Fruit fly (Drosophila melanogaster) whole organism, embryonic: ENCODE data around the gene CG9393.

Source experiments
- Abd-B ChIP-seq: fragments of 200-800 bp; sonication (Bioruptor generic); optimal IDR thresholded peaks from 2 replicates; lab custom pipeline; 2018; ENCODE audit warnings: missing biosample characterization, mild to moderate bottlenecking, missing genetic modification characterization, moderate library complexity
- Antp ChIP-seq: fragments of 200-800 bp; sonication (Bioruptor generic); optimal IDR thresholded peaks from 3 replicates; lab custom pipeline; 2016; ENCODE audit warnings: missing biosample characterization, missing genetic modification characterization
- Atf-2 ChIP-seq: fragments of 200-800 bp; sonication (Bioruptor generic); optimal IDR thresholded peaks from 2 replicates; lab custom pipeline; 2016; ENCODE audit warnings: missing biosample characterization, missing genetic modification characterization
- Atf3 ChIP-seq: fragments of 200-800 bp; sonication (Bioruptor generic); optimal IDR thresholded peaks from 3 replicates; lab custom pipeline; 2016; ENCODE audit warnings: missing biosample characterization, missing genetic modification characterization
- B-H2 ChIP-seq: fragments of 200-800 bp; sonication (Bioruptor generic); optimal IDR thresholded peaks from 2 replicates; lab custom pipeline; 2018; ENCODE audit warnings: missing biosample characterization, mild to moderate bottlenecking, missing genetic modification characterization
- BtbVII ChIP-seq: fragments of 200-800 bp; sonication (Bioruptor generic); optimal IDR thresholded peaks from 3 replicates; lab custom pipeline; 2017; ENCODE audit warnings: missing biosample characterization, mild to moderate bottlenecking, missing genetic modification characterization
- CG10366 ChIP-seq: fragments of 200-800 bp; sonication (Bioruptor generic); IDR thresholded peaks from 2 replicates; pipeline ENCODE4 v1.3.6; 2022; ENCODE audit warnings: missing biosample characterization, missing genetic modification characterization
- CG11398 ChIP-seq: fragments of 200-800 bp; sonication (Bioruptor generic); optimal IDR thresholded peaks from 2 replicates; lab custom pipeline; 2016; ENCODE audit warnings: missing biosample characterization, missing genetic modification characterization
- CG12769 ChIP-seq: fragments of 200-800 bp; sonication (Bioruptor generic); optimal IDR thresholded peaks from 2 replicates; lab custom pipeline; 2019; ENCODE audit warnings: missing biosample characterization, mild to moderate bottlenecking, missing genetic modification characterization, moderate library complexity
- CG15073 ChIP-seq: fragments of 200-800 bp; sonication (Bioruptor generic); optimal IDR thresholded peaks from 2 replicates; lab custom pipeline; 2016; ENCODE audit warnings: missing biosample characterization, missing genetic modification characterization
- CG15601 ChIP-seq: fragments of 200-800 bp; sonication (Bioruptor generic); optimal IDR thresholded peaks from 3 replicates; lab custom pipeline; 2019; ENCODE audit warnings: missing biosample characterization, mild to moderate bottlenecking, missing genetic modification characterization, moderate library complexity
- CG16863 ChIP-seq: fragments of 200-800 bp; sonication (Bioruptor generic); optimal IDR thresholded peaks from 3 replicates; lab custom pipeline; 2016; ENCODE audit warnings: missing biosample characterization, missing genetic modification characterization
- CG2678 ChIP-seq: fragments of 200-800 bp; sonication (Bioruptor generic); optimal IDR thresholded peaks from 3 replicates; lab custom pipeline; 2019; ENCODE audit warnings: missing biosample characterization, mild to moderate bottlenecking, missing genetic modification characterization, moderate library complexity
- CG3281 ChIP-seq: fragments of 200-800 bp; sonication (Bioruptor generic); optimal IDR thresholded peaks from 3 replicates; lab custom pipeline; 2017; ENCODE audit warnings: missing biosample characterization, mild to moderate bottlenecking, missing genetic modification characterization
- CG34376 ChIP-seq: fragments of 200-800 bp; sonication (Bioruptor generic); optimal IDR thresholded peaks from 2 replicates; lab custom pipeline; 2018; ENCODE audit warnings: missing biosample characterization, mild to moderate bottlenecking, missing genetic modification characterization
- CG4854 ChIP-seq: fragments of 200-800 bp; sonication (Bioruptor generic); optimal IDR thresholded peaks from 2 replicates; lab custom pipeline; 2016; ENCODE audit warnings: missing biosample characterization, missing genetic modification characterization, inconsistent platforms
- CG7745 ChIP-seq: fragments of 200-800 bp; sonication (Bioruptor generic); optimal IDR thresholded peaks from 2 replicates; lab custom pipeline; 2018; ENCODE audit warnings: missing biosample characterization, mild to moderate bottlenecking, missing genetic modification characterization, moderate library complexity
- CG7987 ChIP-seq: fragments of 200-800 bp; sonication (Bioruptor generic); optimal IDR thresholded peaks from 2 replicates; lab custom pipeline; 2018; ENCODE audit warnings: missing biosample characterization, mild to moderate bottlenecking, missing genetic modification characterization, moderate library complexity
- CG9817 ChIP-seq: fragments of 200-800 bp; sonication (Bioruptor generic); optimal IDR thresholded peaks from 2 replicates; lab custom pipeline; 2018; ENCODE audit warnings: missing biosample characterization, mild to moderate bottlenecking, missing genetic modification characterization, moderate library complexity
- Deaf1 ChIP-seq: fragments of 200-800 bp; optimal IDR thresholded peaks from 3 replicates; lab custom pipeline; 2019; ENCODE audit warnings: missing biosample characterization, mild to moderate bottlenecking, missing genetic modification characterization, moderate library complexity
- ERR ChIP-seq: fragments of 200-800 bp; sonication (Bioruptor generic); optimal IDR thresholded peaks from 2 replicates; lab custom pipeline; 2016; ENCODE audit warnings: missing biosample characterization, missing genetic modification characterization
- Ets65A ChIP-seq: fragments of 200-800 bp; sonication (Bioruptor generic); peaks from one replicate; lab custom pipeline; 2016; ENCODE audit warnings: missing biosample characterization, missing genetic modification characterization
- HmgD ChIP-seq: fragments of 200-800 bp; sonication (Bioruptor generic); optimal IDR thresholded peaks from 3 replicates; lab custom pipeline; 2016; ENCODE audit warnings: missing biosample characterization, missing genetic modification characterization
- HmgZ ChIP-seq: fragments of 200-800 bp; sonication (Bioruptor generic); optimal IDR thresholded peaks from 2 replicates; lab custom pipeline; 2018; ENCODE audit warnings: missing biosample characterization, mild to moderate bottlenecking, missing genetic modification characterization
- Hmr ChIP-seq: fragments of 200-800 bp; sonication (Bioruptor generic); optimal IDR thresholded peaks from 3 replicates; lab custom pipeline; 2017; ENCODE audit warnings: mild to moderate bottlenecking, missing biosample characterization, missing genetic modification reagents, missing genetic modification characterization
- Hr3 ChIP-seq: fragments of 200-800 bp; sonication (Bioruptor generic); optimal IDR thresholded peaks from 3 replicates; lab custom pipeline; 2016; ENCODE audit warnings: missing biosample characterization, missing genetic modification characterization
- PHDP ChIP-seq: fragments of 200-800 bp; sonication (Bioruptor generic); optimal IDR thresholded peaks from 3 replicates; lab custom pipeline; 2018; ENCODE audit warnings: missing biosample characterization, mild to moderate bottlenecking, missing genetic modification characterization, moderate library complexity
- Pdp1 ChIP-seq, 2 experiments: fragments of 200-800 bp; sonication (Bioruptor generic); optimal IDR thresholded peaks; 3 replicates each; lab custom pipeline; 2016; ENCODE audit warnings: missing biosample characterization in 2 of 2, missing genetic modification characterization in 2 of 2, mild to moderate bottlenecking in 1 of 2, moderate library complexity in 1 of 2
- Side ChIP-seq: fragments of 200-800 bp; sonication (Bioruptor generic); optimal IDR thresholded peaks from 2 replicates; lab custom pipeline; 2016; ENCODE audit warnings: missing biosample characterization, missing genetic modification characterization
- Usf ChIP-seq: fragments of 200-800 bp; sonication (Bioruptor generic); optimal IDR thresholded peaks from 2 replicates; lab custom pipeline; 2017; ENCODE audit warnings: missing genotype, missing biosample characterization, missing genetic modification characterization
- ash1 ChIP-seq: fragments of 200-800 bp; sonication (Bioruptor generic); optimal IDR thresholded peaks from 2 replicates; lab custom pipeline; 2018; ENCODE audit warnings: missing biosample characterization, mild to moderate bottlenecking, missing genetic modification characterization
- disco-r ChIP-seq: fragments of 200-800 bp; sonication (Bioruptor generic); optimal IDR thresholded peaks from 2 replicates; lab custom pipeline; 2016; ENCODE audit warnings: missing biosample characterization, missing genetic modification characterization
- dm ChIP-seq: fragments of 200-800 bp; sonication (Bioruptor generic); optimal IDR thresholded peaks from 3 replicates; lab custom pipeline; 2016; ENCODE audit warnings: missing biosample characterization, missing genetic modification characterization
- dysf ChIP-seq: fragments of 200-800 bp; sonication (Bioruptor generic); IDR thresholded peaks from 3 replicates; pipeline ENCODE4 v1.3.6; 2022; ENCODE audit warnings: missing biosample characterization, missing genetic modification characterization
- exex ChIP-seq: fragments of 200-800 bp; sonication (Bioruptor generic); optimal IDR thresholded peaks from 4 replicates; lab custom pipeline; 2018; ENCODE audit warnings: missing biosample characterization, mild to moderate bottlenecking, missing genetic modification characterization, moderate library complexity
- gce ChIP-seq: fragments of 200-800 bp; sonication (Bioruptor generic); IDR thresholded peaks from 3 replicates; pipeline ENCODE4 v1.3.6; 2022; ENCODE audit warnings: missing biosample characterization, missing genetic modification characterization
- gem ChIP-seq: fragments of 200-800 bp; sonication (Bioruptor generic); optimal IDR thresholded peaks from 2 replicates; lab custom pipeline; 2019; ENCODE audit warnings: missing biosample characterization, mild to moderate bottlenecking, missing genetic modification characterization, moderate library complexity
- grau ChIP-seq: fragments of 200-800 bp; optimal IDR thresholded peaks from 3 replicates; lab custom pipeline; 2019; ENCODE audit warnings: missing biosample characterization, mild to moderate bottlenecking, missing genetic modification characterization, moderate library complexity
- gro ChIP-seq: fragments of 200-800 bp; sonication (Bioruptor generic); optimal IDR thresholded peaks from 2 replicates; lab custom pipeline; 2016; ENCODE audit warnings: missing biosample characterization, missing genetic modification characterization
- gsb-n ChIP-seq: fragments of 200-800 bp; sonication (Bioruptor generic); optimal IDR thresholded peaks from 3 replicates; lab custom pipeline; 2018; ENCODE audit warnings: missing biosample characterization, mild to moderate bottlenecking, missing genetic modification characterization
- jigr1 ChIP-seq: fragments of 200-800 bp; sonication (Bioruptor generic); IDR thresholded peaks from 3 replicates; pipeline ENCODE4 v1.3.6; 2022; ENCODE audit warnings: missing biosample characterization, missing genetic modification characterization
- kay ChIP-seq: fragments of 200-800 bp; sonication (Bioruptor generic); optimal IDR thresholded peaks from 2 replicates; lab custom pipeline; 2016; ENCODE audit warnings: missing biosample characterization, missing genetic modification characterization
- mirr ChIP-seq: fragments of 200-800 bp; sonication (Bioruptor generic); optimal IDR thresholded peaks from 3 replicates; lab custom pipeline; 2018; ENCODE audit warnings: missing biosample characterization, mild to moderate bottlenecking, missing genetic modification characterization
- nau ChIP-seq: fragments of 200-800 bp; sonication (Bioruptor generic); optimal IDR thresholded peaks from 3 replicates; lab custom pipeline; 2017; ENCODE audit warnings: missing biosample characterization, mild to moderate bottlenecking, missing genetic modification characterization, missing genetic modification reagents
- phol ChIP-seq: fragments of 200-800 bp; sonication (Bioruptor generic); optimal IDR thresholded peaks from 3 replicates; lab custom pipeline; 2018; ENCODE audit warnings: missing biosample characterization, mild to moderate bottlenecking, missing genetic modification characterization, moderate library complexity
- psq ChIP-seq: fragments of 200-800 bp; sonication (Bioruptor generic); optimal IDR thresholded peaks from 2 replicates; lab custom pipeline; 2017; ENCODE audit warnings: missing biosample characterization, missing genetic modification characterization
- pum ChIP-seq: fragments of 200-800 bp; sonication (Bioruptor generic); optimal IDR thresholded peaks from 2 replicates; lab custom pipeline; 2016; ENCODE audit warnings: missing biosample characterization, missing genetic modification characterization
- sd ChIP-seq: fragments of 200-800 bp; sonication (Bioruptor generic); optimal IDR thresholded peaks from 3 replicates; lab custom pipeline; 2018; ENCODE audit warnings: missing biosample characterization, mild to moderate bottlenecking, missing genetic modification characterization, moderate library complexity
- sens ChIP-seq: fragments of 200-800 bp; sonication (Bioruptor generic); peaks from one replicate; lab custom pipeline; 2016; ENCODE audit warnings: missing biosample characterization, missing genetic modification characterization
- shn ChIP-seq: fragments of 200-800 bp; sonication (Bioruptor generic); optimal IDR thresholded peaks from 3 replicates; lab custom pipeline; 2016; ENCODE audit warnings: missing biosample characterization, missing genetic modification characterization
- tin ChIP-seq: fragments of 200-800 bp; sonication (Bioruptor generic); optimal IDR thresholded peaks from 3 replicates; lab custom pipeline; 2016; ENCODE audit warnings: missing biosample characterization, missing genetic modification characterization

Gene CG9393

DNA sequence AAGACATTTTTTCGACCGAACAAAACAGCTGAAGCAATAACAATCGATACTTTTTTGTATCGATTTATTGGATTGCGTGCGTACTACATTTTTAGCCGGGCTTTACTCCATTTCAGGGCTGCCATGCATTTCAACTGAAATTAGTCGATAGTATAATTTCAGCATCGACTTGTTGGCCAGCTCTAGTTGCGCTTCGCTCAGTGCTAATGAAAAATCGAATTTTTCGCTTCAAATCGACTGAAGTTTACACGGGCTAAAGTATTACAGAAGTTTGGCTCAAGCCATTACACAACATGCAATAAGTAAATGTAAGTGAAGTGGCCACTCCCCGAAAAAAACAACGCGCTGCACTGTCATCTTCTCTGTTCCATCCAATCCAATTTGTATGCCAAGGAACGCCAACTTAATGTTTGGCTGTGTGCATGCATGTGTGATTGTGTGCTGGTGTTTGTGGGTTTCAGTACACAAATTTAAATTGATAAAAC, 47.6 kb downstream of the CG9393 start, which contains the start of the genes mRpL47, CG8176 and Kdm3 (continued):
- TF ChIP-seq disco-r (GFP tag; lab: Kevin White, UChicago), result peak; percentile 15
- TF ChIP-seq CG15601 (tag; lab: Kevin White, UChicago), result peak; percentile 81
- TF ChIP-seq Abd-B (GFP tag; lab: Kevin White, UChicago), result peak; percentile 97
- peak; percentile 83 for TF ChIP-seq ERR (GFP tag; lab: Kevin White, UChicago)
- TF ChIP-seq Ets65A (GFP tag; lab: Kevin White, UChicago), result peak; percentile 96
- peak; percentile 89 for TF ChIP-seq dm (GFP tag; lab: Kevin White, UChicago)
- peak; percentile 38 for TF ChIP-seq CG11398
- TF ChIP-seq pum, result peak; percentile 79
- TF ChIP-seq gem, result no peak
- TF ChIP-seq exex (tag; lab: Kevin White, UChicago), result peak; percentile 56
- no peak for TF ChIP-seq dysf (GFP tag; lab: Robert Waterston, UW)
- peak; percentile 41 for TF ChIP-seq CG4854 (GFP tag; lab: Kevin White, UChicago)
- no peak for TF ChIP-seq CG15073 (GFP tag; lab: Kevin White, UChicago)
- peak; percentile 1 for TF ChIP-seq Usf (GFP tag; lab: Kevin White, UChicago)
- TF ChIP-seq CG34376 (GFP tag; lab: Kevin White, UChicago), result peak; percentile 78
- TF ChIP-seq Atf3 (GFP tag; lab: Kevin White, UChicago), result peak; percentile 44
- TF ChIP-seq shn (GFP tag; lab: Kevin White, UChicago), result peak; percentile 79
- TF ChIP-seq HmgD, result peak; percentile 97
- TF ChIP-seq CG16863 (GFP tag; lab: Kevin White, UChicago), result peak; percentile 36
- TF ChIP-seq CG3281, result peak; percentile 42
- TF ChIP-seq psq (GFP tag; lab: Kevin White, UChicago), result peak; percentile 28
- peak; percentile 64 to 97 for TF ChIP-seq Pdp1 (GFP tag; optimal IDR thresholded peaks at IDR 0.05; lab: Kevin White, UChicago)
- TF ChIP-seq B-H2 (GFP tag; lab: Kevin White, UChicago), result peak; percentile 86
- peak; percentile 93 for TF ChIP-seq sens
- TF ChIP-seq CG2678 (tag; lab: Kevin White, UChicago), result peak; percentile 43
- TF ChIP-seq Antp (GFP tag; lab: Kevin White, UChicago), result peak; percentile 83
- TF ChIP-seq ash1 (GFP tag; lab: Kevin White, UChicago), result no peak
- no peak for TF ChIP-seq jigr1
- peak; percentile 87 for TF ChIP-seq phol (tag; lab: Kevin White, UChicago)
- peak; percentile 63 for TF ChIP-seq grau
- TF ChIP-seq Hmr (GFP tag; lab: Kevin White, UChicago), result peak; percentile 86
- TF ChIP-seq Atf-2 (GFP tag; lab: Kevin White, UChicago), result peak; percentile 61
- TF ChIP-seq gce (GFP tag; lab: Robert Waterston, UW), result no peak
- TF ChIP-seq tin (GFP tag; lab: Kevin White, UChicago), result peak; percentile 68
- TF ChIP-seq CG9817 (tag; lab: Kevin White, UChicago), result peak; percentile 58
- peak; percentile 55 for TF ChIP-seq mirr (GFP tag; lab: Kevin White, UChicago)
- TF ChIP-seq PHDP (tag; lab: Kevin White, UChicago), result peak; percentile 1
- TF ChIP-seq sd (tag; lab: Kevin White, UChicago), result peak; percentile 87
- peak; percentile 73 for TF ChIP-seq gsb-n (tag; lab: Kevin White, UChicago)
- TF ChIP-seq Side (GFP tag; lab: Kevin White, UChicago), result peak; percentile 74
- no peak for TF ChIP-seq nau (GFP tag; lab: Kevin White, UChicago)
- peak; percentile 40 for TF ChIP-seq Deaf1 (tag; lab: Kevin White, UChicago)
- TF ChIP-seq kay, result no peak
- peak; percentile 82 for TF ChIP-seq gro
- TF ChIP-seq BtbVII (GFP tag; lab: Kevin White, UChicago), result no peak
- no peak for TF ChIP-seq CG10366 (GFP tag; lab: Robert Waterston, UW)
- TF ChIP-seq CG7987 (GFP tag; lab: Kevin White, UChicago), result peak; percentile 76
- peak; percentile 83 for TF ChIP-seq CG12769 (tag; lab: Kevin White, UChicago)
- peak; percentile 55 for TF ChIP-seq CG7745 (tag; lab: Kevin White, UChicago)
- peak; percentile 95 for TF ChIP-seq HmgZ (tag; lab: Kevin White, UChicago)
- TF ChIP-seq Hr3 (GFP tag; lab: Kevin White, UChicago), result peak; percentile 48
